Fruit fly (Drosophila melanogaster): ENCODE measurements around the gene grp.

grp gene

DNA sequence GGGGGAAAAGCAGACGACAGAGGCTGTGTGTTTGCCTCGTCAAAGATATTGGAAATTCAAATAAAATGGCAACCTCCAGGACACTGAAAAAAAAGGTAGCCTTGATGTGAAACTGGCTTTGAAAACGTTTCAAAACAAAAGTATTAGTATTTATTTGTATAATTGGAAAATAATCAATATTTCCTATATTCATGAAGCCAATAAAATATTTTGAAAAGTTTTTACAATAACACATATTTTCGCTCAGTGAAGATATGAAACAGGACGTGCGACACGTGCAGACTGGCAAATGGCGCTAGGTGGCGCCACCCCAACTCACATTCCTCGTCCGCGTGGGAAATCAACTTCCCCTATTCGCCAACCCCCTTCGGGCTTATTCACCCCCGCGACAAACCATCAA lies 32.1 kb upstream of the grp start (continued):
- TF ChIP-seq CTCF (GFP tag; optimal IDR thresholded peaks at IDR 0.05), result peak; percentile 80
- peak; percentile 47 for TF ChIP-seq Xbp1 (GFP tag; optimal IDR thresholded peaks at IDR 0.05)
- peak; percentile 24 for TF ChIP-seq pho (GFP tag; optimal IDR thresholded peaks at IDR 0.05)
- 0 out of 3 replicates have a peak, but pooled peaks have one; percentile 47 for TF ChIP-seq CG11695 (GFP tag; IDR thresholded peaks at IDR 0.05)
- TF ChIP-seq Awh (GFP tag; IDR thresholded peaks at IDR 0.05), result no peak
- peak; percentile 37 for TF ChIP-seq CG10979 (tag; optimal IDR thresholded peaks at IDR 0.05)
- no peak for TF ChIP-seq CG4730 (GFP tag; IDR thresholded peaks at IDR 0.05)
- TF ChIP-seq CG13123 (GFP tag; optimal IDR thresholded peaks at IDR 0.05), result no peak
- TF ChIP-seq CG12769 (tag; optimal IDR thresholded peaks at IDR 0.05), result peak; percentile 14
- no peak for TF ChIP-seq gcm2 (GFP tag; optimal IDR thresholded peaks at IDR 0.05)
- no peak for TF ChIP-seq CG11696 (GFP tag; IDR thresholded peaks at IDR 0.05)
- no peak for TF ChIP-seq dm (GFP tag; optimal IDR thresholded peaks at IDR 0.05)
- TF ChIP-seq ewg (GFP tag; optimal IDR thresholded peaks at IDR 0.05), result peak; percentile 22
- TF ChIP-seq Hmr (GFP tag; optimal IDR thresholded peaks at IDR 0.05), result peak; percentile 75
- no peak for TF ChIP-seq Six4 (GFP tag; optimal IDR thresholded peaks at IDR 0.05)
- 0 out of 2 replicates have a peak, but pooled peaks have one; percentile 15 for TF ChIP-seq ttk (GFP tag; IDR thresholded peaks at IDR 0.05)
- TF ChIP-seq phol (tag; optimal IDR thresholded peaks at IDR 0.05), result peak; percentile 51
- TF ChIP-seq CG12236 (GFP tag; optimal IDR thresholded peaks at IDR 0.05), result no peak
- no peak for TF ChIP-seq danr (GFP tag; IDR thresholded peaks at IDR 0.05)
- TF ChIP-seq CG30020 (tag; optimal IDR thresholded peaks at IDR 0.05), result no peak
- no peak for TF ChIP-seq B-H1 (GFP tag; IDR thresholded peaks at IDR 0.05)
- TF ChIP-seq CG14441 (GFP tag; IDR thresholded peaks at IDR 0.05), result peak; percentile 58
- no peak for TF ChIP-seq CG3726 (GFP tag; IDR thresholded peaks at IDR 0.05)
- TF ChIP-seq CG15696 (tag; optimal IDR thresholded peaks at IDR 0.05), result peak; percentile 11
- no peak for TF ChIP-seq CG11247 (GFP tag; IDR thresholded peaks at IDR 0.05)
- no peak for TF ChIP-seq CrebB (tag; optimal IDR thresholded peaks at IDR 0.05)
- TF ChIP-seq Asciz (GFP tag; optimal IDR thresholded peaks at IDR 0.05), result no peak
- peak; percentile 73 for TF ChIP-seq dmrt99B (tag; optimal IDR thresholded peaks at IDR 0.05)
- TF ChIP-seq CG18599 (GFP tag; optimal IDR thresholded peaks at IDR 0.05), result peak; percentile 87
- no peak for TF ChIP-seq CG11093 (GFP tag; IDR thresholded peaks at IDR 0.05)
- no peak for TF ChIP-seq CG5245 (GFP tag; optimal IDR thresholded peaks at IDR 0.05)
- peak; percentile 17 for TF ChIP-seq Ssrp (tag; optimal IDR thresholded peaks at IDR 0.05)
- no peak for TF ChIP-seq Nf-YB (GFP tag; optimal IDR thresholded peaks at IDR 0.05)
- peak; percentile 24 for TF ChIP-seq tin (GFP tag; optimal IDR thresholded peaks at IDR 0.05)
- no peak for TF ChIP-seq br (optimal IDR thresholded peaks at IDR 0.05)
- no peak for TF ChIP-seq da (GFP tag; optimal IDR thresholded peaks at IDR 0.05)
- TF ChIP-seq CG13624 (GFP tag; optimal IDR thresholded peaks at IDR 0.05), result no peak
- no peak for TF ChIP-seq Lpt (GFP tag; optimal IDR thresholded peaks at IDR 0.05)
- TF ChIP-seq ac (GFP tag; optimal IDR thresholded peaks at IDR 0.05), result no peak
- no peak for TF ChIP-seq Hr39 (optimal IDR thresholded peaks at IDR 0.05)
- no peak for TF ChIP-seq dati (GFP tag; IDR thresholded peaks at IDR 0.05)
- TF ChIP-seq hkb (optimal IDR thresholded peaks at IDR 0.05), result no peak
- peak; percentile 68 for TF ChIP-seq hkb (GFP tag; IDR thresholded peaks at IDR 0.05)
- TF ChIP-seq unpg (GFP tag; optimal IDR thresholded peaks at IDR 0.05), result peak; percentile 60
- TF ChIP-seq gsb-n (tag; optimal IDR thresholded peaks at IDR 0.05), result no peak
- TF ChIP-seq CG11398 (GFP tag; optimal IDR thresholded peaks at IDR 0.05), result no peak
- TF ChIP-seq repo (GFP tag; optimal IDR thresholded peaks at IDR 0.05), result no peak
- no peak for TF ChIP-seq chm (GFP tag; IDR thresholded peaks at IDR 0.05)
- TF ChIP-seq tll (GFP tag; optimal IDR thresholded peaks at IDR 0.05), result no peak
- no peak for TF ChIP-seq Opbp (GFP tag; IDR thresholded peaks at IDR 0.05; ENCODE audit: partially characterized antibody)
- TF ChIP-seq CG31365 (tag; optimal IDR thresholded peaks at IDR 0.05), result no peak
- TF ChIP-seq emc (GFP tag; optimal IDR thresholded peaks at IDR 0.05), result no peak
- no peak for TF ChIP-seq CG43689 (GFP tag; IDR thresholded peaks at IDR 0.05)
- TF ChIP-seq CG13296 (GFP tag; optimal IDR thresholded peaks at IDR 0.05), result peak; percentile 52
